Fruit fly (Drosophila melanogaster) S2 (cell line): ENCODE data around the gene Liprin-alpha.

Experiments
- CG8478 ChIP-seq: fragments of >200 bp; optimal IDR thresholded peaks from 2 replicates; lab custom pipeline; 2018
- CTCF ChIP-seq, 2 experiments: fragments of >200 bp; optimal IDR thresholded peaks; 2 replicates each; lab custom pipeline; 2018

DNA sequence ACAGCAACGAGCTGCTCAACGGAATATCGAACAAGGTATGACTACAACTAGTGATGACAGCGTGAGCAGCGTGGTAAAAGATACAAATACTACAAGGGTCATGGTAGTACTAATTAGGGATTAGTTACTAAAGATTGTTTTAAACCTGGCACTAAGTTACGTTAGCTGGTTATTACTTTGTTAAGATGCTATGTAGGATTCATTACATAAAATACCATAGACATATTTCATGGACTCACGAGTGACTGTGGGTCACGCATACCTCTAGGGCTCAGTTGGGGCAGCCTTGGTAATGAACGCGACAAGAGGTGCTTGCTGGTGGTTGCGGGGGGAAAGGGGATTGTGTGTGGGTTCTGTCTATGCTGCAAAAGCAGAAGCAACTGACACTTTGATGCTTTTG, 51.1 kb downstream of the Liprin-alpha start:
- TF ChIP-seq CTCF (optimal IDR thresholded peaks at IDR 0.05; lab: Kevin White, UChicago) (no peak), CG8478 (lab: Kevin White, UChicago) (no peak)
